Fruit fly (Drosophila melanogaster) whole organism, prepupa: ENCODE data around the gene CG12054.

Experiments
- Blimp-1 ChIP-seq: fragments of 200-800 bp; sonication (Bioruptor generic); optimal IDR thresholded peaks from 3 replicates; lab custom pipeline; 2017; ENCODE audit warnings: missing biosample characterization, missing genetic modification characterization, mild to moderate bottlenecking, moderate library complexity, missing genetic modification reagents
- CG10631 ChIP-seq: fragments of 200-800 bp; sonication (Bioruptor generic); optimal IDR thresholded peaks from 2 replicates; lab custom pipeline; 2016; ENCODE audit warnings: missing biosample characterization, missing genetic modification characterization
- CG10669 ChIP-seq: fragments of 200-800 bp; sonication (Bioruptor generic); optimal IDR thresholded peaks from 3 replicates; lab custom pipeline; 2018; ENCODE audit warnings: missing biosample characterization, mild to moderate bottlenecking, missing genetic modification characterization, moderate library complexity
- CG11294 ChIP-seq: fragments of 200-800 bp; sonication (Bioruptor generic); IDR thresholded peaks from 2 replicates; pipeline ENCODE4 v1.3.6; 2022; ENCODE audit warnings: missing biosample characterization, missing genetic modification characterization
- CG11762 ChIP-seq: fragments of 200-800 bp; sonication (Bioruptor generic); optimal IDR thresholded peaks from 3 replicates; lab custom pipeline; 2016; ENCODE audit warnings: missing biosample characterization, missing genetic modification characterization; ENCODE audit not compliant: insufficient read depth
- CG11902 ChIP-seq: fragments of 200-800 bp; sonication (Bioruptor generic); optimal IDR thresholded peaks from 3 replicates; lab custom pipeline; 2016; ENCODE audit warnings: missing biosample characterization, missing genetic modification characterization
- CG15336 ChIP-seq: fragments of 200-800 bp; sonication (Bioruptor generic); IDR thresholded peaks from 2 replicates; pipeline ENCODE4 v1.3.6; 2022; ENCODE audit warnings: missing biosample characterization, missing genetic modification characterization
- CG1621 ChIP-seq: fragments of 200-800 bp; sonication (Bioruptor generic); optimal IDR thresholded peaks from 3 replicates; lab custom pipeline; 2018; ENCODE audit warnings: missing biosample characterization, mild to moderate bottlenecking, missing genetic modification characterization
- CG16779 ChIP-seq: fragments of 200-800 bp; sonication (Bioruptor generic); optimal IDR thresholded peaks from 3 replicates; lab custom pipeline; 2017; ENCODE audit warnings: missing biosample characterization, mild to moderate bottlenecking, missing genetic modification characterization
- CG3032 ChIP-seq: fragments of 200-800 bp; optimal IDR thresholded peaks from 2 replicates; lab custom pipeline; 2019; ENCODE audit warnings: missing biosample characterization, mild to moderate bottlenecking, missing genetic modification characterization, moderate library complexity
- CG34406 ChIP-seq: fragments of 200-800 bp; sonication (Bioruptor generic); optimal IDR thresholded peaks from 3 replicates; lab custom pipeline; 2016; ENCODE audit warnings: missing biosample characterization, missing genetic modification characterization
- CG3919 ChIP-seq: fragments of 200-800 bp; sonication (Bioruptor generic); optimal IDR thresholded peaks from 3 replicates; lab custom pipeline; 2016; ENCODE audit warnings: missing biosample characterization, missing genetic modification characterization
- CG6163 ChIP-seq: fragments of 200-800 bp; sonication (Bioruptor generic); IDR thresholded peaks from 3 replicates; pipeline ENCODE4 v1.3.6; 2022; ENCODE audit warnings: missing biosample characterization, missing genetic modification characterization
- CG6276 ChIP-seq: fragments of 200-800 bp; sonication (Bioruptor generic); optimal IDR thresholded peaks from 2 replicates; lab custom pipeline; 2017; ENCODE audit warnings: missing biosample characterization, mild to moderate bottlenecking, missing genetic modification characterization
- CG6792 ChIP-seq: fragments of 200-800 bp; sonication (Bioruptor generic); optimal IDR thresholded peaks from 3 replicates; lab custom pipeline; 2016; ENCODE audit warnings: missing biosample characterization, missing genetic modification characterization
- CG6808 ChIP-seq: fragments of 200-800 bp; sonication (Bioruptor generic); optimal IDR thresholded peaks from 3 replicates; lab custom pipeline; 2017; ENCODE audit warnings: missing biosample characterization, missing genetic modification characterization, mild to moderate bottlenecking, moderate library complexity, missing genetic modification reagents
- CG6854 ChIP-seq: fragments of 200-800 bp; sonication (Bioruptor generic); optimal IDR thresholded peaks from 2 replicates; lab custom pipeline; 2017; ENCODE audit warnings: missing biosample characterization, mild to moderate bottlenecking, missing genetic modification characterization
- CG8119 ChIP-seq: fragments of 200-800 bp; sonication (Bioruptor generic); IDR thresholded peaks from 3 replicates; pipeline ENCODE4 v1.3.6; 2022; ENCODE audit warnings: missing biosample characterization, missing genetic modification characterization
- CG8319 ChIP-seq: fragments of 200-800 bp; sonication (Bioruptor generic); optimal IDR thresholded peaks from 3 replicates; lab custom pipeline; 2016; ENCODE audit warnings: missing biosample characterization, missing genetic modification characterization
- CG9139 ChIP-seq: fragments of 200-800 bp; sonication (Bioruptor generic); optimal IDR thresholded peaks from 3 replicates; lab custom pipeline; 2017; ENCODE audit warnings: missing biosample characterization, mild to moderate bottlenecking, missing genetic modification characterization
- Eip78C ChIP-seq: fragments of 200-800 bp; sonication (Bioruptor generic); peaks from one replicate; lab custom pipeline; 2016; ENCODE audit warnings: missing biosample characterization, missing genetic modification characterization
- Eip93F ChIP-seq: fragments of 200-800 bp; sonication (Bioruptor generic); optimal IDR thresholded peaks from 2 replicates; lab custom pipeline; 2016; ENCODE audit warnings: missing biosample characterization, mild to moderate bottlenecking, missing genetic modification characterization
- Ets96B ChIP-seq: fragments of 200-800 bp; optimal IDR thresholded peaks from 2 replicates; lab custom pipeline; 2019; ENCODE audit warnings: missing biosample characterization, mild to moderate bottlenecking, missing genetic modification characterization, moderate library complexity
- Gug ChIP-seq: fragments of 200-800 bp; sonication (Bioruptor generic); IDR thresholded peaks from 2 replicates; pipeline ENCODE4 v1.3.6; 2022; ENCODE audit warnings: missing biosample characterization, missing genetic modification characterization
- Hr39 ChIP-seq: fragments of 200-800 bp; sonication (Bioruptor generic); optimal IDR thresholded peaks from 2 replicates; lab custom pipeline; 2016; ENCODE audit warnings: missing biosample characterization, missing genetic modification characterization
- Hr4 ChIP-seq: fragments of 200-800 bp; sonication (Bioruptor generic); optimal IDR thresholded peaks from 3 replicates; lab custom pipeline; 2016; ENCODE audit warnings: missing biosample characterization, missing genetic modification characterization
- Lpt ChIP-seq: fragments of 200-800 bp; sonication (Bioruptor generic); optimal IDR thresholded peaks from 3 replicates; lab custom pipeline; 2016; ENCODE audit warnings: missing biosample characterization, missing genetic modification characterization
- Met ChIP-seq: fragments of 200-800 bp; sonication (Bioruptor generic); optimal IDR thresholded peaks from 3 replicates; lab custom pipeline; 2016; ENCODE audit warnings: missing biosample characterization, missing genetic modification characterization
- Smox ChIP-seq: fragments of 200-800 bp; sonication (Bioruptor generic); optimal IDR thresholded peaks from 3 replicates; lab custom pipeline; 2016; ENCODE audit warnings: missing biosample characterization, missing genetic modification characterization
- Sox102F ChIP-seq: fragments of 200-800 bp; sonication (Bioruptor generic); optimal IDR thresholded peaks from 2 replicates; lab custom pipeline; 2016; ENCODE audit warnings: missing biosample characterization, mild to moderate bottlenecking, missing genetic modification characterization
- Sox14 ChIP-seq: fragments of 200-800 bp; sonication (Bioruptor generic); optimal IDR thresholded peaks from 3 replicates; lab custom pipeline; 2016; ENCODE audit warnings: missing biosample characterization, missing genetic modification characterization
- Sox15 ChIP-seq: fragments of 200-800 bp; sonication (Bioruptor generic); optimal IDR thresholded peaks from 3 replicates; lab custom pipeline; 2016; ENCODE audit warnings: missing biosample characterization, missing genetic modification characterization
- achi ChIP-seq: fragments of 200-800 bp; sonication (Bioruptor generic); optimal IDR thresholded peaks from 3 replicates; lab custom pipeline; 2016; ENCODE audit warnings: missing biosample characterization, missing genetic modification characterization
- acj6 ChIP-seq: fragments of 200-800 bp; sonication (Bioruptor generic); optimal IDR thresholded peaks from 3 replicates; lab custom pipeline; 2016; ENCODE audit warnings: missing biosample characterization, missing genetic modification characterization
- cyc ChIP-seq: fragments of 200-800 bp; sonication (Bioruptor generic); optimal IDR thresholded peaks from 3 replicates; lab custom pipeline; 2016; ENCODE audit warnings: missing biosample characterization, missing genetic modification characterization
- dac ChIP-seq: fragments of 200-800 bp; sonication (Bioruptor generic); optimal IDR thresholded peaks from 2 replicates; lab custom pipeline; 2017; ENCODE audit warnings: missing biosample characterization, mild to moderate bottlenecking, missing genetic modification characterization
- dsx ChIP-seq: fragments of 200-800 bp; optimal IDR thresholded peaks from 3 replicates; lab custom pipeline; 2019; ENCODE audit warnings: missing biosample characterization, mild to moderate bottlenecking, missing genetic modification characterization, moderate library complexity; ENCODE audit not compliant: poor library complexity, severe bottlenecking
- eg ChIP-seq: fragments of 200-800 bp; sonication (Bioruptor generic); IDR thresholded peaks from 3 replicates; pipeline ENCODE4 v1.3.6; 2022; ENCODE audit warnings: missing biosample characterization, missing genetic modification characterization
- fd85E ChIP-seq: fragments of 200-800 bp; sonication (Bioruptor generic); optimal IDR thresholded peaks from 3 replicates; lab custom pipeline; 2016; ENCODE audit warnings: missing biosample characterization, missing genetic modification characterization
- fkh ChIP-seq: fragments of 200-800 bp; sonication (Bioruptor generic); optimal IDR thresholded peaks from 3 replicates; lab custom pipeline; 2017; ENCODE audit warnings: missing biosample characterization, mild to moderate bottlenecking, missing genetic modification characterization, moderate library complexity
- ss ChIP-seq, 2 experiments: fragments of 200-800 bp; sonication (Bioruptor generic); optimal IDR thresholded peaks; 2 replicates in 1 of 2; 3 replicates in 1 of 2; lab custom pipeline; 2017 to 2018; ENCODE audit warnings: mild to moderate bottlenecking in 2 of 2, missing biosample characterization in 2 of 2, missing genetic modification characterization in 2 of 2, moderate library complexity in 1 of 2
- svp ChIP-seq: fragments of 200-800 bp; sonication (Bioruptor generic); peaks from one replicate; lab custom pipeline; 2016; ENCODE audit warnings: missing biosample characterization, missing genetic modification characterization
- vri ChIP-seq: fragments of 200-800 bp; sonication (Bioruptor generic); optimal IDR thresholded peaks from 3 replicates; lab custom pipeline; 2016; ENCODE audit warnings: missing biosample characterization, mild to moderate bottlenecking, missing genetic modification characterization

Gene CG12054

dm6 chr3R:31222125-31222889 lies 1.8 kb downstream of the CG12054 start (continued):
- TF ChIP-seq Lpt (GFP tag; lab: Kevin White, UChicago) (no peak), Eip78C (peak; percentile 91), CG3919 (GFP tag; lab: Kevin White, UChicago) (peak; percentile 60), CG6276 (peak; percentile 32), CG11294 (GFP tag; lab: Robert Waterston, UW) (no peak), CG11902 (GFP tag; lab: Kevin White, UChicago) (peak; percentile 34), CG6854 (GFP tag; lab: Kevin White, UChicago) (no peak), CG3032 (tag; lab: Kevin White, UChicago) (peak; percentile 15), Blimp-1 (GFP tag; lab: Kevin White, UChicago) (peak; percentile 6), Ets96B (peak; percentile 66), achi (GFP tag; lab: Kevin White, UChicago) (peak; percentile 62), CG10669 (GFP tag; lab: Kevin White, UChicago) (peak; percentile 66), Smox (peak; percentile 72), fd85E (GFP tag; lab: Kevin White, UChicago) (no peak), CG11762 (GFP tag; lab: Kevin White, UChicago) (no peak), Sox102F (peak; percentile 71), Sox15 (GFP tag; lab: Kevin White, UChicago) (peak; percentile 48), CG6792 (peak; percentile 75), Hr4 (GFP tag; lab: Kevin White, UChicago) (peak; percentile 74), dac (GFP tag; lab: Kevin White, UChicago) (peak; percentile 44), CG16779 (tag; lab: Kevin White, UChicago) (no peak), svp (peak; percentile 81), dsx (peak; percentile 65), fkh (GFP tag; lab: Kevin White, UChicago) (peak; percentile 10), CG10631 (peak; percentile 62), Met (GFP tag; lab: Kevin White, UChicago) (peak; percentile 74), CG9139 (GFP tag; lab: Kevin White, UChicago) (no peak), CG15336 (GFP tag; lab: Robert Waterston, UW) (no peak), Sox14 (GFP tag; lab: Kevin White, UChicago) (peak; percentile 72), CG8319 (peak; percentile 42), CG6808 (GFP tag; lab: Kevin White, UChicago) (peak; percentile 61), Hr39 (GFP tag; lab: Kevin White, UChicago) (peak; percentile 79), cyc (peak; percentile 61), acj6 (peak; percentile 66), CG8119 (GFP tag; lab: Robert Waterston, UW) (no peak)

- TF ChIP-seq Smox (no peak), CG3919 (GFP tag; lab: Kevin White, UChicago) (no peak), Sox15 (GFP tag; lab: Kevin White, UChicago) (no peak), achi (GFP tag; lab: Kevin White, UChicago) (no peak), Ets96B (no peak), CG6163 (GFP tag; lab: Robert Waterston, UW) (no peak), ss (GFP tag; optimal IDR thresholded peaks at IDR 0.05; lab: Kevin White, UChicago) (no peak), Eip93F (no peak), CG1621 (tag; lab: Kevin White, UChicago) (no peak), svp (no peak), vri (no peak), eg (GFP tag; lab: Robert Waterston, UW) (no peak), CG34406 (GFP tag; lab: Kevin White, UChicago) (no peak), Gug (GFP tag; lab: Robert Waterston, UW) (no peak), CG3032 (tag; lab: Kevin White, UChicago) (no peak)
Measured at dm6 chr3R:31222890-31223569, 2.5 kb downstream of the CG12054 start.
